Worm (Caenorhabditis elegans): ENCODE measurements around the gene Y59H11AM.4.

DNA sequence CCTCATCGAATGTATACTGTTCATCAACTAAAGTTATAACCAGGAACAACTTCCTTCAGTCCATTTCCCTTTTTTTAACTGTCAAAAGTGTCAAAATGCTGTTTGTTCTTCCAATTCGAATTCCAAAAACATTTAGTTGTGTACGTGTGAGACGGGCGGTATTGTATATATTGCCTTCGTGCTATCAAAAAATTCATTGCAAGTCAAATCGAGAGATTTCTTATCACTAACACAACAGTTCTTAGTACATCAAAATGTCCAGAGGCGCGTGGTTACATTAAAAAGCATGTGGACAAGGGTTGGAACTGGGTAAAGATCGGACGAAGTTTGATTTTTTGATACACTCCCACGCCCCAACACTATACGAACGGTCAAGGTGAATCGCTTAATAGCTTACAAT is 41.8 kb downstream of the Y59H11AM.4 start:
- TF ChIP-seq pha-4 (tag; optimal IDR thresholded peaks at IDR 0.05) (no peak), tbx-2 (tag; optimal IDR thresholded peaks at IDR 0.05) (no peak)
